Worm (Caenorhabditis elegans) whole organism, L4 larva: ENCODE results near the gene nhr-159.

Source experiments
- R02D3.7 ChIP-seq: fragments of 150-350 bp; sonication (generic microtip); optimal IDR thresholded peaks from 3 replicates; lab custom pipeline; 2014; ENCODE audit warnings: missing biosample characterization, missing genetic modification characterization
- Y75B8A.6 ChIP-seq: fragments of 200-800 bp; sonication (Bioruptor generic); IDR thresholded peaks from 2 replicates; pipeline ENCODE4 v1.3.6; 2022; ENCODE audit warnings: missing genetic modification reagents, missing genetic modification characterization, missing compliant biosample characterization
- ctbp-1 ChIP-seq: fragments of 200-800 bp; sonication (Bioruptor generic); IDR thresholded peaks from 2 replicates; pipeline ENCODE4 v1.3.6; 2022; ENCODE audit warnings: missing genetic modification reagents, missing genetic modification characterization, missing compliant biosample characterization
- dmd-8 ChIP-seq: fragments of 200-800 bp; sonication (Bioruptor generic); IDR thresholded peaks from 2 replicates; pipeline ENCODE4 v1.3.6; 2022; ENCODE audit warnings: missing genetic modification characterization, missing compliant biosample characterization
- dmd-9 ChIP-seq: fragments of 200-800 bp; sonication (Bioruptor generic); IDR thresholded peaks from 2 replicates; pipeline ENCODE4 v1.3.6; 2022; ENCODE audit warnings: missing genetic modification reagents, missing genetic modification characterization, missing compliant biosample characterization
- fos-1 ChIP-seq: fragments of 150-350 bp; optimal IDR thresholded peaks from 2 replicates; lab custom pipeline; 2014; ENCODE audit warnings: missing biosample characterization, missing genetic modification characterization
- nhr-237 ChIP-seq: sonication (generic microtip); optimal IDR thresholded peaks from 2 replicates; lab custom pipeline; 2017; ENCODE audit warnings: missing biosample characterization, missing genetic modification characterization
- nhr-48 ChIP-seq: sonication (generic microtip); optimal IDR thresholded peaks from 2 replicates; lab custom pipeline; 2016; ENCODE audit warnings: mild to moderate bottlenecking, missing genetic modification characterization, missing compliant biosample characterization
- saeg-2 ChIP-seq: fragments of 200-800 bp; sonication (Bioruptor generic); IDR thresholded peaks from 2 replicates; pipeline ENCODE4 v1.3.6; 2022; ENCODE audit warnings: missing genetic modification reagents, missing genetic modification characterization, missing compliant biosample characterization
- unc-130 ChIP-seq: sonication (generic microtip); optimal IDR thresholded peaks from 2 replicates; lab custom pipeline; 2016; ENCODE audit warnings: missing genetic modification reagents, missing genetic modification characterization, missing compliant biosample characterization
- ztf-11 ChIP-seq: fragments of 150-350 bp; optimal IDR thresholded peaks from 2 replicates; lab custom pipeline; 2014; ENCODE audit warnings: missing biosample characterization, missing genetic modification characterization

- TF ChIP-seq ztf-11 (tag; lab: Kevin White, UChicago) (no peak), fos-1 (no peak), saeg-2 (no peak), nhr-237 (tag; lab: Kevin White, UChicago) (no peak), Y75B8A.6 (GFP tag; lab: Robert Waterston, UW) (no peak), nhr-48 (peak; percentile 13), dmd-9 (no peak), R02D3.7 (tag; lab: Kevin White, UChicago) (no peak), ctbp-1 (no peak), dmd-8 (GFP tag; lab: Robert Waterston, UW) (no peak), unc-130 (GFP tag; lab: Kevin White, UChicago) (no peak)
Measured at ce11 chrV:3874102-3874744, 3.9 kb downstream of the nhr-159 start, which contains the start of gene nhr-158.
